Fruit fly (Drosophila melanogaster): ENCODE measurements around the gene Hex-t2.
A peak's percentile ranks its signal among the peaks of the same experiment; 100 is the strongest.

The Hex-t2 gene

DNA sequence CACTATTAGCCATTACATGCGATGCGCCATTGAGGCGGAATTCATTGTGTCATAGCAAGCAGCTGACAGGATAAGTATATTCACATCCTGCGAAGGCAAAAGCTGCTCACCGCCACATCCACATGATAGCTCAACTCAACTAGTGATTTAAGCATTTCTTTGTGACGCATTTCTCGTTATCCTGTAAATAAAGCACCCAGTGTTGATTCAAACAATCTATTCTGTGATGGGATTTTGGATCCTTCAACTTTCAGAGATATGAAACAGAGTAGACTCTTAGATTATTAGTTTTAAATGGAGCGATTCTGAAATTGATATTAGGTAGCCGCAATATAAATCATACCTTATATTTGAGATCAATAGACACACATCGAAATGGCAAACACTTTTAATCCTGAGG, 1.7 kb upstream of the Hex-t2 start, which contains the start of gene Hex-t1:
Hex-t1 (plus strand) TSS at position 301 of the 400 bp plus-strand sequence.
- TF ChIP-seq CG9705 (GFP tag; optimal IDR thresholded peaks at IDR 0.05) = no peak
- TF ChIP-seq Hr78 (GFP tag; optimal IDR thresholded peaks at IDR 0.05) = no peak
- no peak for TF ChIP-seq N (GFP tag; optimal IDR thresholded peaks at IDR 0.05)
- TF ChIP-seq sv (GFP tag; optimal IDR thresholded peaks at IDR 0.05) = no peak
- TF ChIP-seq rgr (GFP tag; optimal IDR thresholded peaks at IDR 0.05) = no peak
- TF ChIP-seq brk (GFP tag; optimal IDR thresholded peaks at IDR 0.05) = no peak
- TF ChIP-seq CrebA (GFP tag; optimal IDR thresholded peaks at IDR 0.05; ENCODE audit: borderline replicate concordance) = no peak
- no peak for TF ChIP-seq Dfd (GFP tag; optimal IDR thresholded peaks at IDR 0.05)

DNA sequence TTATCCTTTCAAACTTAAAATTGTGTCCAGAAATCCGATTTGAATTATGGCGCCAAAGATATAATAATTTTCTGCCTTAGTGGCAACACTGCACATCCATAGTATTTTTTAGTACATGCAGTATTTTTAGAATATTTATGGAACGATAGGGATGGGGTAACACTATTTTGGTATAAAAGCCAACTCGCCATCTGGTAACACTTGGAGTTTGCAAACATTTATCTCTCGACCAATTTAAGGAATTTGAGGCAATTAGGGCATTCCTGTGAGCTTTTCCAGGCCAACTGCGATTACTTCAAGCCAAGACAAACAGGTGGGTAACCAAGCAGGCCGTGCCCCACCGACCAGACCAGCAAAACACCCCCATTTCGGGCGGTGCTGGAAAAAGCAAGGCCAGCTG, 1.9 kb downstream of the Hex-t2 start, which contains the start of gene CG5447:
CG5447 (plus strand) TSS at position 190 of the 400 bp plus-strand sequence.
- no peak for TF ChIP-seq brk (GFP tag; optimal IDR thresholded peaks at IDR 0.05)
- peak; percentile 10 for TF ChIP-seq Myc (optimal IDR thresholded peaks at IDR 0.05)

DNA sequence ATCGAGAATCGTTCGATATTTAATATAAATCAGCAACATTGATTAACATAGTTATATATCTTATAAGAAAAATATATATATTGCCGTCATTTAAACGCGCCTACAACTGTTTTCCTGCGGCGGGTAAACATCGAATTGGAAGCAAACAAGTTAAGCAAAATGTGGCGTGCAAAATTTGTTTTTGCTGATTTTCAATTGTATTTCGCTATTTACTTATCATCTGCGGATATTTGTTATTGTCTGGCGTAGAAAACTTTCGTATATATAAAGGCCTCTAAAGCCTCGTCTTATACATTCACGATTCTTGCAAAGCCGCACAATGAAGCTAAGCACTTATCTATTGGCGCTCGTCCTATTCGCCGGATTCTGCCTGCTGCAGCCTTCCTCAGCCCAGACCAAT, 4.0 kb downstream of the Hex-t2 start, which contains the start of gene CG43117:
CG43117 (plus strand) TSS at position 301 of the 400 bp plus-strand sequence.
- no peak for TF ChIP-seq ey (GFP tag; optimal IDR thresholded peaks at IDR 0.05)
- no peak for TF ChIP-seq Dif (GFP tag; optimal IDR thresholded peaks at IDR 0.05; ENCODE audit: partially characterized antibody)
- TF ChIP-seq fru (GFP tag; optimal IDR thresholded peaks at IDR 0.05) = no peak
- TF ChIP-seq Hnf4 (GFP tag; optimal IDR thresholded peaks at IDR 0.05) = no peak
- TF ChIP-seq CG9705 (GFP tag; optimal IDR thresholded peaks at IDR 0.05) = no peak
- no peak for TF ChIP-seq GATAd (GFP tag; optimal IDR thresholded peaks at IDR 0.05)

DNA sequence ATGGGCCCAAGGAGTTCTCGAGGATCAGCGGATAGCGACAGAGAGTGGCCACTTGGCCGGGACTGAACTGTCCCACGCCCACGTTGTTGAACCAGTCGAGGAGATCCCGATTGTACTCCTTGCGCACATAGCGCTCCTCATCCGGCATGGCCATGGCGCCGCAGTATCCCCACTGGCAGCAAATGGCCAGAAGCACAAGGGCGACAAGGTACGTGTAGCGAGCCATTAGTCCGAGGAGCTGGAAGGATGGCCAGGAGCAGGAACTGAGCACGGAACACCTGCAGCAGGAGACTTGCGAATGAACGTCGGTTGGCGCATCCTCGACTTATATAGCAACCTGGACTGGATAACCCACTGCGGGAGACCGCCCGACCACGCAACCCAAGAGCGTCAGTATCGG, 5.4 kb downstream of the Hex-t2 start, which contains the start of gene Pdf:
Pdf (minus strand) TSS at position 304 of the 400 bp plus-strand sequence.
- TF ChIP-seq dl (GFP tag; optimal IDR thresholded peaks at IDR 0.05; ENCODE audit: insufficient read depth in 1 of 2, partially characterized antibody in 2 of 2) (no peak), Mio (GFP tag; optimal IDR thresholded peaks at IDR 0.05) (no peak), Abd-B (GFP tag; optimal IDR thresholded peaks at IDR 0.05) (no peak), Myc (optimal IDR thresholded peaks at IDR 0.05) (no peak), sv (GFP tag; optimal IDR thresholded peaks at IDR 0.05) (no peak), woc (GFP tag; optimal IDR thresholded peaks at IDR 0.05) (no peak), jim (GFP tag; optimal IDR thresholded peaks at IDR 0.05) (no peak), usp (GFP tag; optimal IDR thresholded peaks at IDR 0.05) (no peak), dsf (GFP tag; optimal IDR thresholded peaks at IDR 0.05; ENCODE audit: borderline replicate concordance) (no peak), Rel (GFP tag; optimal IDR thresholded peaks at IDR 0.05) (no peak), Rel (tag; optimal IDR thresholded peaks at IDR 0.05) (no peak)

- TF ChIP-seq sage (GFP tag; optimal IDR thresholded peaks at IDR 0.05) (no peak), tai (GFP tag; optimal IDR thresholded peaks at IDR 0.05) (no peak)
Observed at dm6 chr3R:26456577-26456976, 6.1 kb downstream of the Hex-t2 start, which contains the start of gene CG14237. TSS of gene CG14237 (plus strand) at chr3R:26456877.

- TF ChIP-seq pan (optimal IDR thresholded peaks at IDR 0.05) (no peak), dl (GFP tag; optimal IDR thresholded peaks at IDR 0.05; ENCODE audit: insufficient read depth in 1 of 2, partially characterized antibody in 2 of 2) (no peak), h (GFP tag; optimal IDR thresholded peaks at IDR 0.05) (no peak), ey (GFP tag; optimal IDR thresholded peaks at IDR 0.05) (no peak), sv (GFP tag; optimal IDR thresholded peaks at IDR 0.05) (no peak), foxo (GFP tag; optimal IDR thresholded peaks at IDR 0.05) (no peak), HLH106 (tag; optimal IDR thresholded peaks at IDR 0.05) (no peak), Hr83 (GFP tag; optimal IDR thresholded peaks at IDR 0.05; ENCODE audit: poor library complexity, severe bottlenecking) (no peak)
Observed at dm6 chr3R:26457949-26458348, 7.5 kb downstream of the Hex-t2 start, which contains the start of gene CG14238. TSS of gene CG14238 (plus strand) at chr3R:26458249.

Data from whole organism, wandering third instar larva.